Fruit fly (Drosophila melanogaster) whole organism, adult: ENCODE results near the gene Nha1.

Experiments
- CG12768 ChIP-seq: fragments of 200-800 bp; sonication (Bioruptor generic); optimal IDR thresholded peaks from 2 replicates; lab custom pipeline; 2017; ENCODE audit warnings: missing biosample characterization, missing genetic modification characterization, mild to moderate bottlenecking, moderate library complexity, missing genetic modification reagents
- CG1620 ChIP-seq: fragments of 200-800 bp; sonication (Bioruptor generic); optimal IDR thresholded peaks from 2 replicates; lab custom pipeline; 2016; ENCODE audit warnings: missing biosample characterization, missing genetic modification characterization
- CG5204 ChIP-seq: fragments of 200-800 bp; sonication (Bioruptor generic); optimal IDR thresholded peaks from 2 replicates; lab custom pipeline; 2016; ENCODE audit warnings: missing biosample characterization, missing genetic modification characterization
- CG7045 ChIP-seq: fragments of 200-800 bp; sonication (Bioruptor generic); optimal IDR thresholded peaks from 2 replicates; lab custom pipeline; 2017; ENCODE audit warnings: missing biosample characterization, mild to moderate bottlenecking, missing genetic modification characterization
- CG7101 ChIP-seq: fragments of 200-800 bp; sonication (Bioruptor generic); optimal IDR thresholded peaks from 2 replicates; lab custom pipeline; 2018; ENCODE audit warnings: missing biosample characterization, mild to moderate bottlenecking, missing genetic modification characterization, moderate library complexity
- Mnt ChIP-seq: fragments of 200-800 bp; sonication (Bioruptor generic); optimal IDR thresholded peaks from 2 replicates; lab custom pipeline; 2016; ENCODE audit warnings: missing biosample characterization, mild to moderate bottlenecking, missing genetic modification characterization
- bab1 ChIP-seq: fragments of 200-800 bp; sonication (Bioruptor generic); optimal IDR thresholded peaks from 3 replicates; lab custom pipeline; 2019; ENCODE audit warnings: missing biosample characterization, mild to moderate bottlenecking, missing genetic modification characterization, moderate library complexity
- cic ChIP-seq: fragments of 200-800 bp; sonication (Bioruptor generic); optimal IDR thresholded peaks from 2 replicates; lab custom pipeline; 2017; ENCODE audit warnings: missing biosample characterization, mild to moderate bottlenecking, missing genetic modification characterization, moderate library complexity
- kay ChIP-seq: fragments of 200-800 bp; sonication (Bioruptor generic); peaks from one replicate; lab custom pipeline; 2016; ENCODE audit warnings: missing biosample characterization, missing genetic modification characterization, borderline replicate concordance
- tj ChIP-seq: fragments of 200-800 bp; sonication (Bioruptor generic); optimal IDR thresholded peaks from 3 replicates; lab custom pipeline; 2017; ENCODE audit warnings: missing biosample characterization, mild to moderate bottlenecking, missing genetic modification characterization, moderate library complexity

DNA sequence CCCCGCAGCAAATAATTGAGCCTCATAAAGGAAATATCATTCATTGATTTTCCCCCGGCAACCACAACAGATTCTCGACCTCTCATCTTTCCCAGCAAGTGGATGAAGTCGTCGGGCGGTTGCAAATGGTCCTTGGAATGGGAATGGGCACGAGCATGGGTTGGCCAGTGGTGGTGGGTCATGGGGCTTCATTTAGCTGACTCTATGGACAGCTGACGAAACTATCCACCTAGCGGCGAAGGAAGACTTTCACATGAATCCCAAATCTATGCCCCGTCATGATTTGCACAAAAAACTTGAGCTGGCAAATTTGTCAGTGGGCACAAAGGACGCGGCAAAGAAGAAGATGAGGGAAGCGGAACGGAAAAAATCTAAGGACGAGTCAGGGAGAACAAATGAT, 19.2 kb downstream of the Nha1 start:
- TF ChIP-seq tj (GFP tag; lab: Kevin White, UChicago) (no peak), cic (GFP tag; lab: Kevin White, UChicago) (no peak), Mnt (GFP tag; lab: Kevin White, UChicago) (no peak), CG1620 (GFP tag; lab: Kevin White, UChicago) (no peak), bab1 (no peak), CG7045 (GFP tag; lab: Kevin White, UChicago) (no peak), CG7101 (tag; lab: Kevin White, UChicago) (no peak), CG12768 (GFP tag; lab: Kevin White, UChicago) (no peak), kay (GFP tag; lab: Kevin White, UChicago) (no peak), CG5204 (GFP tag; lab: Kevin White, UChicago) (no peak)
